Worm (Caenorhabditis elegans) whole organism, L1 larva: Measurements from ENCODE around the gene fbxa-215.

Experiments used
- elt-2 ChIP-seq: sonication (generic microtip); optimal IDR thresholded peaks from 2 replicates; lab custom pipeline; 2016; ENCODE audit warnings: missing genetic modification characterization, mild to moderate bottlenecking, inconsistent platforms, missing compliant biosample characterization, missing genetic modification reagents
- mdl-1 ChIP-seq, 2 experiments: fragments of 150-350 bp; optimal IDR thresholded peaks; 2 replicates each; lab custom pipeline; 2014 to 2017; ENCODE audit warnings: missing biosample characterization in 2 of 2, missing genetic modification characterization in 2 of 2, inconsistent platforms in 1 of 2
- mep-1 ChIP-seq: fragments of 150-350 bp; optimal IDR thresholded peaks from 2 replicates; lab custom pipeline; 2014; ENCODE audit warnings: missing biosample characterization, missing genetic modification characterization
- nhr-20 ChIP-seq: sonication (generic microtip); optimal IDR thresholded peaks from 2 replicates; lab custom pipeline; 2016; ENCODE audit warnings: mild to moderate bottlenecking, missing genetic modification characterization, missing compliant biosample characterization
- nhr-237 ChIP-seq: fragments of 150-350 bp; optimal IDR thresholded peaks from 2 replicates; lab custom pipeline; 2014; ENCODE audit warnings: missing biosample characterization, missing genetic modification characterization
- snpc-4 ChIP-seq: fragments of 150-350 bp; optimal IDR thresholded peaks from 2 replicates; lab custom pipeline; 2014; ENCODE audit warnings: missing biosample characterization, missing genetic modification characterization
- tbx-2 ChIP-seq: sonication (generic microtip); optimal IDR thresholded peaks from 2 replicates; lab custom pipeline; 2016; ENCODE audit warnings: missing genetic modification characterization, missing compliant biosample characterization
- unc-62 ChIP-seq: fragments of 150-350 bp; optimal IDR thresholded peaks from 2 replicates; lab custom pipeline; 2014; ENCODE audit warnings: missing biosample characterization, missing genetic modification reagents, missing genetic modification characterization
- ztf-11 ChIP-seq, 2 experiments: sonication (generic microtip); optimal IDR thresholded peaks; 2 replicates each; lab custom pipeline; 2016 to 2017; ENCODE audit warnings: missing genetic modification characterization in 2 of 2, missing biosample characterization in 1 of 2, missing compliant biosample characterization in 1 of 2

ce11 chrIV:13684827-13685226 lies 18.1 kb upstream of the fbxa-215 start:
- TF ChIP-seq ztf-11 (tag; optimal IDR thresholded peaks at IDR 0.05; lab: Kevin White, UChicago) = no peak
- TF ChIP-seq unc-62 (GFP tag; lab: Kevin White, UChicago) = no peak
- no peak for TF ChIP-seq elt-2 (tag; lab: Kevin White, UChicago)
- no peak for TF ChIP-seq snpc-4
- TF ChIP-seq nhr-237 (tag; lab: Kevin White, UChicago) = no peak
- no peak for TF ChIP-seq mdl-1 (tag; optimal IDR thresholded peaks at IDR 0.05; lab: Kevin White, UChicago)
- TF ChIP-seq nhr-20 (tag; lab: Kevin White, UChicago) = no peak
- no peak for TF ChIP-seq tbx-2 (tag; lab: Kevin White, UChicago)
- TF ChIP-seq mep-1 (tag; lab: Kevin White, UChicago) = no peak
